Worm (Caenorhabditis elegans) whole organism, L4 larva: ENCODE measurements around the gene F42G2.2.

Experiments used
- F49E8.2 ChIP-seq: sonication (generic microtip); optimal IDR thresholded peaks from 2 replicates; lab custom pipeline; 2016; ENCODE audit warnings: missing compliant biosample characterization, mild to moderate bottlenecking, missing genetic modification characterization, borderline replicate concordance
- R02D3.7 ChIP-seq: fragments of 150-350 bp; sonication (generic microtip); optimal IDR thresholded peaks from 3 replicates; lab custom pipeline; 2014; ENCODE audit warnings: missing biosample characterization, missing genetic modification characterization
- T20F7.1 ChIP-seq: fragments of 200-800 bp; sonication (Bioruptor generic); optimal IDR thresholded peaks from 2 replicates; lab custom pipeline; 2018; ENCODE audit warnings: mild to moderate bottlenecking, missing genetic modification characterization, missing compliant biosample characterization
- Y5F2A.4 ChIP-seq: fragments of 200-800 bp; sonication (Bioruptor generic); optimal IDR thresholded peaks from 2 replicates; lab custom pipeline; 2018; ENCODE audit warnings: mild to moderate bottlenecking, missing genetic modification characterization, missing compliant biosample characterization
- Y75B8A.6 ChIP-seq: fragments of 200-800 bp; sonication (Bioruptor generic); IDR thresholded peaks from 2 replicates; pipeline ENCODE4 v1.3.6; 2022; ENCODE audit warnings: missing genetic modification reagents, missing genetic modification characterization, missing compliant biosample characterization
- aha-1 ChIP-seq: fragments of 150-350 bp; peaks from one replicate; lab custom pipeline; 2014; ENCODE audit warnings: missing biosample characterization, missing genetic modification characterization
- ceh-20 ChIP-seq: fragments of 200-800 bp; sonication (Bioruptor generic); IDR thresholded peaks from 2 replicates; pipeline ENCODE4 v1.3.6; 2022; ENCODE audit warnings: missing genetic modification reagents, missing genetic modification characterization, missing compliant biosample characterization
- ceh-32 ChIP-seq: sonication (generic microtip); optimal IDR thresholded peaks from 2 replicates; lab custom pipeline; 2016; ENCODE audit warnings: mild to moderate bottlenecking, missing genetic modification characterization, missing compliant biosample characterization; ENCODE audit not compliant: poor library complexity
- ceh-82 ChIP-seq: sonication (generic microtip); optimal IDR thresholded peaks from 2 replicates; lab custom pipeline; 2017; ENCODE audit warnings: missing biosample characterization, missing genetic modification characterization
- cey-2 ChIP-seq: sonication (generic microtip); optimal IDR thresholded peaks from 3 replicates; lab custom pipeline; 2017; ENCODE audit warnings: missing genetic modification characterization, mild to moderate bottlenecking, missing compliant biosample characterization, antibody characterized with exemption, borderline replicate concordance; ENCODE audit not compliant: insufficient read depth
- dpl-1 ChIP-seq: fragments of 150-350 bp; optimal IDR thresholded peaks from 2 replicates; lab custom pipeline; 2014; ENCODE audit warnings: missing biosample characterization, missing genetic modification reagents, missing genetic modification characterization
- duxl-1 ChIP-seq: sonication (generic microtip); optimal IDR thresholded peaks from 2 replicates; lab custom pipeline; 2016; ENCODE audit warnings: mild to moderate bottlenecking, missing genetic modification characterization, moderate library complexity, missing compliant biosample characterization; ENCODE audit not compliant: poor library complexity
- egl-43 ChIP-seq: fragments of 200-800 bp; sonication (Bioruptor generic); IDR thresholded peaks from 2 replicates; pipeline ENCODE4 v1.3.6; 2022; ENCODE audit warnings: missing genetic modification reagents, missing genetic modification characterization, missing compliant biosample characterization
- fos-1 ChIP-seq: fragments of 150-350 bp; optimal IDR thresholded peaks from 2 replicates; lab custom pipeline; 2014; ENCODE audit warnings: missing biosample characterization, missing genetic modification characterization
- hlh-11 ChIP-seq: fragments of 200-800 bp; sonication (Bioruptor generic); optimal IDR thresholded peaks from 2 replicates; lab custom pipeline; 2018; ENCODE audit warnings: mild to moderate bottlenecking, missing genetic modification characterization, missing compliant biosample characterization
- hmg-1.1 ChIP-seq: fragments of 200-800 bp; sonication (Bioruptor generic); IDR thresholded peaks from 2 replicates; pipeline ENCODE4 v1.3.6; 2022; ENCODE audit warnings: missing genetic modification reagents, missing genetic modification characterization, missing compliant biosample characterization
- jun-1 ChIP-seq: fragments of 150-350 bp; optimal IDR thresholded peaks from 2 replicates; lab custom pipeline; 2014; ENCODE audit warnings: missing biosample characterization, missing genetic modification reagents, missing genetic modification characterization
- lin-13 ChIP-seq: fragments of 150-350 bp; optimal IDR thresholded peaks from 2 replicates; lab custom pipeline; 2014; ENCODE audit warnings: missing biosample characterization, missing genetic modification reagents, missing genetic modification characterization
- lin-39 ChIP-seq: fragments of 150-350 bp; optimal IDR thresholded peaks from 2 replicates; lab custom pipeline; 2014; ENCODE audit warnings: missing biosample characterization, missing genetic modification reagents, missing genetic modification characterization
- madf-9 ChIP-seq: fragments of 200-800 bp; sonication (Bioruptor generic); conservative IDR thresholded peaks from 2 replicates; pipeline ENCODE4 v1.3.6; 2022; ENCODE audit warnings: missing genetic modification reagents, missing genetic modification characterization, missing compliant biosample characterization
- mdt-29 ChIP-seq: fragments of 200-800 bp; sonication (Bioruptor generic); IDR thresholded peaks from 2 replicates; pipeline ENCODE4 v1.3.6; 2022; ENCODE audit warnings: missing genetic modification reagents, missing genetic modification characterization, missing compliant biosample characterization
- mes-2 ChIP-seq: sonication (generic microtip); optimal IDR thresholded peaks from 2 replicates; lab custom pipeline; 2016; ENCODE audit warnings: missing genotype, mild to moderate bottlenecking, missing genetic modification characterization, missing compliant biosample characterization; ENCODE audit not compliant: poor library complexity, severe bottlenecking
- mxl-3 ChIP-seq: fragments of 200-800 bp; sonication (Bioruptor generic); optimal IDR thresholded peaks from 2 replicates; lab custom pipeline; 2018; ENCODE audit warnings: mild to moderate bottlenecking, missing genetic modification characterization, missing compliant biosample characterization
- nhr-10 ChIP-seq: fragments of 150-350 bp; optimal IDR thresholded peaks from 2 replicates; lab custom pipeline; 2014; ENCODE audit warnings: missing biosample characterization, missing genetic modification characterization
- nhr-111 ChIP-seq: fragments of 200-800 bp; sonication (Bioruptor generic); optimal IDR thresholded peaks from 2 replicates; lab custom pipeline; 2018; ENCODE audit warnings: mild to moderate bottlenecking, missing genetic modification characterization, missing compliant biosample characterization
- nhr-28 ChIP-seq: fragments of 150-350 bp; optimal IDR thresholded peaks from 2 replicates; lab custom pipeline; 2014; ENCODE audit warnings: missing biosample characterization, missing genetic modification characterization
- nhr-42 ChIP-seq: fragments of 200-800 bp; sonication (Bioruptor generic); IDR thresholded peaks from 2 replicates; pipeline ENCODE4 v1.3.6; 2022; ENCODE audit warnings: missing genetic modification characterization, missing compliant biosample characterization
- nhr-48 ChIP-seq: sonication (generic microtip); optimal IDR thresholded peaks from 2 replicates; lab custom pipeline; 2016; ENCODE audit warnings: mild to moderate bottlenecking, missing genetic modification characterization, missing compliant biosample characterization
- nhr-6 ChIP-seq: fragments of 150-350 bp; optimal IDR thresholded peaks from 2 replicates; lab custom pipeline; 2014; ENCODE audit warnings: missing biosample characterization, missing genetic modification characterization
- nhr-77 ChIP-seq: fragments of 150-350 bp; optimal IDR thresholded peaks from 2 replicates; lab custom pipeline; 2014; ENCODE audit warnings: missing biosample characterization, missing genetic modification characterization
- php-3 ChIP-seq: fragments of 200-800 bp; sonication (Bioruptor generic); IDR thresholded peaks from 2 replicates; pipeline ENCODE4 v1.3.6; 2022; ENCODE audit warnings: missing genetic modification reagents, missing genetic modification characterization, missing compliant biosample characterization
- saeg-2 ChIP-seq: fragments of 200-800 bp; sonication (Bioruptor generic); IDR thresholded peaks from 2 replicates; pipeline ENCODE4 v1.3.6; 2022; ENCODE audit warnings: missing genetic modification reagents, missing genetic modification characterization, missing compliant biosample characterization
- set-16 ChIP-seq: fragments of 200-800 bp; sonication (Bioruptor generic); IDR thresholded peaks from 2 replicates; pipeline ENCODE4 v1.3.6; 2022; ENCODE audit warnings: missing genetic modification reagents, missing genetic modification characterization, missing compliant biosample characterization
- skn-1 ChIP-seq: fragments of 150-350 bp; optimal IDR thresholded peaks from 2 replicates; lab custom pipeline; 2014; ENCODE audit warnings: missing biosample characterization, missing genetic modification characterization
- spr-1 ChIP-seq: sonication (generic microtip); optimal IDR thresholded peaks from 2 replicates; lab custom pipeline; 2016; ENCODE audit warnings: mild to moderate bottlenecking, missing genetic modification characterization, missing compliant biosample characterization
- spr-3 ChIP-seq: fragments of 200-800 bp; sonication (Bioruptor generic); optimal IDR thresholded peaks from 2 replicates; lab custom pipeline; 2018; ENCODE audit warnings: mild to moderate bottlenecking, missing genetic modification characterization, missing compliant biosample characterization
- tag-97 ChIP-seq: fragments of 200-800 bp; sonication (Bioruptor generic); IDR thresholded peaks from 2 replicates; pipeline ENCODE4 v1.3.6; 2022; ENCODE audit warnings: missing genetic modification characterization, missing compliant biosample characterization
- tra-1 ChIP-seq: fragments of 200-800 bp; sonication (Bioruptor generic); IDR thresholded peaks from 2 replicates; pipeline ENCODE4 v1.3.6; 2022; ENCODE audit warnings: missing genetic modification reagents, missing genetic modification characterization, missing compliant biosample characterization
- unc-130 ChIP-seq: sonication (generic microtip); optimal IDR thresholded peaks from 2 replicates; lab custom pipeline; 2016; ENCODE audit warnings: missing genetic modification reagents, missing genetic modification characterization, missing compliant biosample characterization
- unc-62 ChIP-seq, 3 experiments: fragments of 150-350 bp in 1 of 3; sonication (generic microtip); optimal IDR thresholded peaks in 2 of 3; peaks in 1 of 3; 1 replicate in 1 of 3; 2 replicates in 2 of 3; lab custom pipeline; 2014 to 2017; ENCODE audit warnings: missing biosample characterization in 3 of 3, missing genetic modification characterization in 3 of 3, missing genetic modification reagents in 3 of 3, missing genotype in 1 of 3
- zfp-3 ChIP-seq: fragments of 200-800 bp; sonication (Bioruptor generic); conservative IDR thresholded peaks from 2 replicates; pipeline ENCODE4 v1.3.6; 2022; ENCODE audit warnings: missing genetic modification reagents, missing genetic modification characterization, missing compliant biosample characterization
- zip-11 ChIP-seq: fragments of 200-800 bp; sonication (Bioruptor generic); IDR thresholded peaks from 2 replicates; pipeline ENCODE4 v1.3.6; 2022; ENCODE audit warnings: missing genetic modification characterization, missing compliant biosample characterization

Gene F42G2.2

DNA sequence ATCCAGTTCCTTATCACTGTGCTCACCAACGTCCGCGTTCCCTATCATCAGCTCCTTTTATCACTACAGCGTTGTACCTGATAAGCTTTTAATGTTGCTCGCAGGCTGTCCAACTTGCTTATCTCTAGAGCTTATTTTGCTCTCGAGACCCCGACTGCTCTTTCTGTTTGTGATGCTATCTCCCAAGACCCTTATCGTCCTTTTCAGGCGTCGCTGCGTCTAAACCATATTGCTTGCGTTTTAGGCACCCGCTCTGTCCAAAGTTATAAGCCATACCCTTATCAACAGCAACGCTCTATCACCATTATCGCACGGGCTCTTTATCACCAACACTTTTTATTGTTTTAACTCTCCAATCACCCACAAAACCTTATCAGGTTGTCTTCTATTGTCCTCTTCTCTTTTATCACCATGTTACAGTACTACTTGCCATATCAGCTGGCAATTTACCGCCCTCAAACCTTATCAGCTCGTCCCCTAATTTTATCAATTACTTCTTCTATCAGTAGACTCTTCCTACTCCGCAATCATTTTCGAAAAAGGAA is 43.5 kb upstream of the F42G2.2 start (continued):
- TF ChIP-seq F49E8.2: no peak
- TF ChIP-seq Y75B8A.6 (GFP tag; lab: Robert Waterston, UW): peak; percentile 58; the same call in 1 of the 2 replicates
- peak; percentile 88 for TF ChIP-seq fos-1 (tag; lab: Kevin White, UChicago)
- TF ChIP-seq duxl-1: peak; percentile 77
- 0 out of 2 replicates have a peak, but pooled peaks have one; percentile 29 for TF ChIP-seq hmg-1.1 (GFP tag; lab: Robert Waterston, UW)
- TF ChIP-seq nhr-111 (GFP tag; lab: Kevin White, UChicago): no peak
- no peak for TF ChIP-seq Y5F2A.4
- peak; percentile 66 for TF ChIP-seq mxl-3 (GFP tag; lab: Kevin White, UChicago)
- TF ChIP-seq spr-3 (GFP tag; lab: Kevin White, UChicago): no peak
- TF ChIP-seq unc-62 (GFP tag; optimal IDR thresholded peaks at IDR 0.05 in 1 of 2; lab: Kevin White, UChicago): peak in 1 of 2 experiments; percentile 74
- TF ChIP-seq unc-62 (tag; optimal IDR thresholded peaks at IDR 0.05; lab: Kevin White, UChicago): no peak
- TF ChIP-seq R02D3.7 (tag; lab: Kevin White, UChicago): no peak
- peak; percentile 97 for TF ChIP-seq aha-1
- peak; percentile 35 for TF ChIP-seq dpl-1 (GFP tag; lab: Kevin White, UChicago)
- TF ChIP-seq cey-2 (tag; lab: Kevin White, UChicago): peak; percentile 93
- TF ChIP-seq lin-13: peak; percentile 27
- peak; percentile 95 for TF ChIP-seq nhr-48
- peak; percentile 51; the same call in 1 of the 2 replicates for TF ChIP-seq mdt-29
- TF ChIP-seq nhr-42 (GFP tag; lab: Robert Waterston, UW): peak; percentile 81
- peak; percentile 81 for TF ChIP-seq T20F7.1 (GFP tag; lab: Kevin White, UChicago)
- TF ChIP-seq zip-11: no peak
- no peak for TF ChIP-seq unc-130 (GFP tag; lab: Kevin White, UChicago)
- TF ChIP-seq php-3: peak; percentile 100
- no peak for TF ChIP-seq lin-39 (tag; lab: Kevin White, UChicago)
- TF ChIP-seq saeg-2 (GFP tag; lab: Robert Waterston, UW): peak; percentile 77; the same call in 1 of the 2 replicates
- peak; percentile 84; the same call in 1 of the 2 replicates for TF ChIP-seq ceh-20
- peak; percentile 98 for TF ChIP-seq tra-1
- no peak for TF ChIP-seq zfp-3
- TF ChIP-seq jun-1 (tag; lab: Kevin White, UChicago): peak; percentile 95
- peak; percentile 29 for TF ChIP-seq spr-1 (tag; lab: Kevin White, UChicago)
- TF ChIP-seq ceh-82 (tag; lab: Kevin White, UChicago): no peak
- TF ChIP-seq mes-2 (tag; lab: Kevin White, UChicago): no peak
- peak; percentile 95 for TF ChIP-seq nhr-28
- TF ChIP-seq set-16: no peak
- TF ChIP-seq skn-1 (tag; lab: Kevin White, UChicago): no peak
- 0 out of 2 replicates have a peak, but pooled peaks have one; percentile 7 for TF ChIP-seq madf-9 (GFP tag; lab: Robert Waterston, UW)
- TF ChIP-seq nhr-6 (tag; lab: Kevin White, UChicago): peak; percentile 51
- TF ChIP-seq tag-97 (GFP tag; lab: Robert Waterston, UW): no peak
- peak; percentile 98 for TF ChIP-seq hlh-11 (tag; lab: Kevin White, UChicago)
- peak; percentile 60 for TF ChIP-seq nhr-10 (tag; lab: Kevin White, UChicago)
- peak; percentile 86 for TF ChIP-seq nhr-77 (tag; lab: Kevin White, UChicago)
- TF ChIP-seq ceh-32: no peak
- TF ChIP-seq egl-43 (GFP tag; lab: Robert Waterston, UW): no peak
